Worm (Caenorhabditis elegans) whole organism, young adult: ENCODE data around the gene str-52.

Source experiments
- F10E7.11 ChIP-seq: sonication (generic microtip); optimal IDR thresholded peaks from 2 replicates; lab custom pipeline; 2017; ENCODE audit warnings: mild to moderate bottlenecking, missing genetic modification characterization, moderate library complexity, missing compliant biosample characterization
- F57C9.4 ChIP-seq: sonication (generic microtip); optimal IDR thresholded peaks from 2 replicates; lab custom pipeline; 2017; ENCODE audit warnings: mild to moderate bottlenecking, missing genetic modification characterization, missing compliant biosample characterization
- K11D2.4 ChIP-seq: fragments of 200-800 bp; sonication (Bioruptor generic); IDR thresholded peaks from 2 replicates; pipeline ENCODE4 v1.3.6; 2022; ENCODE audit warnings: missing genetic modification reagents, missing genetic modification characterization, missing compliant biosample characterization
- bed-1 ChIP-seq: fragments of 200-800 bp; sonication (Bioruptor generic); IDR thresholded peaks from 2 replicates; pipeline ENCODE4 v1.3.6; 2022; ENCODE audit warnings: missing genetic modification reagents, missing genetic modification characterization, missing compliant biosample characterization
- die-1 ChIP-seq: sonication (generic microtip); optimal IDR thresholded peaks from 2 replicates; lab custom pipeline; 2016; ENCODE audit warnings: missing genotype, mild to moderate bottlenecking, missing genetic modification characterization, missing compliant biosample characterization
- egl-44 ChIP-seq: fragments of 200-800 bp; sonication (Bioruptor generic); IDR thresholded peaks from 2 replicates; pipeline ENCODE4 v1.3.6; 2022; ENCODE audit warnings: missing genetic modification reagents, missing genetic modification characterization, missing compliant biosample characterization
- pha-4 ChIP-seq: fragments of 150-350 bp; sonication (generic microtip); optimal IDR thresholded peaks from 2 replicates; lab custom pipeline; 2014; ENCODE audit warnings: missing biosample characterization, missing genetic modification reagents, missing genetic modification characterization
- sea-2 ChIP-seq: fragments of 200-800 bp; sonication (Bioruptor generic); IDR thresholded peaks from 2 replicates; pipeline ENCODE4 v1.3.6; 2022; ENCODE audit warnings: missing genetic modification characterization, missing compliant biosample characterization
- snpc-1.1 ChIP-seq: sonication (generic microtip); optimal IDR thresholded peaks from 2 replicates; lab custom pipeline; 2017; ENCODE audit warnings: missing genetic modification characterization, mild to moderate bottlenecking, missing compliant biosample characterization, antibody characterized with exemption, moderate library complexity, missing genotype, missing genetic modification reagents; ENCODE audit not compliant: insufficient read depth
- snpc-4 ChIP-seq, 5 experiments: fragments of 150-350 bp in 1 of 5; sonication (generic microtip) in 4 of 5; optimal IDR thresholded peaks; 2 replicates each; lab custom pipeline; 2014 to 2018; ENCODE audit warnings: missing genetic modification characterization in 5 of 5, missing biosample characterization in 3 of 5, antibody characterized with exemption in 2 of 5, mild to moderate bottlenecking in 2 of 5, missing compliant biosample characterization in 2 of 5, missing genotype in 2 of 5, moderate library complexity in 2 of 5, missing genetic modification reagents in 1 of 5
- unc-62 ChIP-seq: fragments of 150-350 bp; optimal IDR thresholded peaks from 2 replicates; lab custom pipeline; 2014; ENCODE audit warnings: missing biosample characterization, missing genetic modification reagents, missing genetic modification characterization
- ztf-26 ChIP-seq: sonication (generic microtip); optimal IDR thresholded peaks from 2 replicates; lab custom pipeline; 2017; ENCODE audit warnings: missing genetic modification characterization, missing compliant biosample characterization

- TF ChIP-seq ztf-26 (tag; lab: Kevin White, UChicago), result no peak
- TF ChIP-seq egl-44 (GFP tag; lab: Robert Waterston, UW), result no peak
- no peak for TF ChIP-seq pha-4 (tag; lab: Kevin White, UChicago)
- no peak for TF ChIP-seq K11D2.4 (GFP tag; lab: Robert Waterston, UW)
- TF ChIP-seq die-1, result no peak
- TF ChIP-seq bed-1 (GFP tag; lab: Robert Waterston, UW), result no peak
- TF ChIP-seq snpc-1.1 (tag; lab: Kevin White, UChicago), result no peak
- TF ChIP-seq snpc-4 (GFP tag; optimal IDR thresholded peaks at IDR 0.05; lab: Kevin White, UChicago), result no peak
- no peak for TF ChIP-seq snpc-4 (tag; optimal IDR thresholded peaks at IDR 0.05; lab: Kevin White, UChicago)
- TF ChIP-seq F10E7.11 (tag; lab: Kevin White, UChicago), result no peak
- no peak for TF ChIP-seq sea-2 (GFP tag; lab: Robert Waterston, UW)
- no peak for TF ChIP-seq unc-62
- no peak for TF ChIP-seq F57C9.4 (tag; lab: Kevin White, UChicago)
Measured at ce11 chrV:2185486-2185885, 39.5 kb upstream of the str-52 start.
